Fruit fly (Drosophila melanogaster) whole organism: Measurements from ENCODE around the gene CG16789.

Experiments
- CG8478 ChIP-seq: fragments of >200 bp; optimal IDR thresholded peaks from 2 replicates; lab custom pipeline; 2018; ENCODE audit warnings: inconsistent platforms
- Dll ChIP-seq: fragments of >200 bp; optimal IDR thresholded peaks from 2 replicates; lab custom pipeline; 2017
- pan ChIP-seq: fragments of >200 bp; optimal IDR thresholded peaks from 2 replicates; lab custom pipeline; 2017
- usp ChIP-seq: fragments of >200 bp; optimal IDR thresholded peaks from 2 replicates; lab custom pipeline; 2017; ENCODE audit warnings: missing biosample characterization, missing genetic modification characterization, mixed read lengths

- TF ChIP-seq usp (no peak), CG8478 (lab: Kevin White, UChicago) (no peak), pan (lab: Kevin White, UChicago) (no peak), Dll (no peak)
Observed at dm6 chr3R:9570657-9571056, 4.7 kb downstream of the CG16789 start.
